Fruit fly (Drosophila melanogaster) whole organism, embryonic: ENCODE measurements around the gene iav.

Experiments used
- Abd-B ChIP-seq: fragments of 200-800 bp; sonication (Bioruptor generic); optimal IDR thresholded peaks from 2 replicates; lab custom pipeline; 2018; ENCODE audit warnings: missing biosample characterization, mild to moderate bottlenecking, missing genetic modification characterization, moderate library complexity
- C15 ChIP-seq: fragments of 200-800 bp; sonication (Bioruptor generic); IDR thresholded peaks from 3 replicates; pipeline ENCODE4 v1.3.6; 2022; ENCODE audit warnings: missing biosample characterization, missing genetic modification characterization
- CG3847 ChIP-seq: fragments of 200-800 bp; sonication (Bioruptor generic); IDR thresholded peaks from 2 replicates; pipeline ENCODE4 v1.3.6; 2022; ENCODE audit warnings: missing biosample characterization, missing genetic modification characterization
- Scr ChIP-seq: fragments of 200-800 bp; sonication (Bioruptor generic); IDR thresholded peaks from 2 replicates; pipeline ENCODE4 v1.3.6; 2022; ENCODE audit warnings: missing biosample characterization, missing genetic modification characterization; ENCODE audit not compliant: partially characterized antibody
- cg ChIP-seq: fragments of 200-800 bp; sonication (Bioruptor generic); optimal IDR thresholded peaks from 3 replicates; lab custom pipeline; 2019; ENCODE audit warnings: missing biosample characterization, mild to moderate bottlenecking, missing genetic modification characterization, moderate library complexity
- pan ChIP-seq, 4 experiments: fragments of >200 bp in 3 of 4; fragments of 200-800 bp in 1 of 4; sonication (Bioruptor generic) in 1 of 4; optimal IDR thresholded peaks in 3 of 4; IDR thresholded peaks in 1 of 4; 2 replicates each; pipeline versions ENCODE4 v1.3.6 to Lab custom; 2017 to 2022; ENCODE audit warnings: missing biosample characterization in 2 of 4, missing genetic modification characterization in 2 of 4, mixed read lengths in 1 of 4

DNA sequence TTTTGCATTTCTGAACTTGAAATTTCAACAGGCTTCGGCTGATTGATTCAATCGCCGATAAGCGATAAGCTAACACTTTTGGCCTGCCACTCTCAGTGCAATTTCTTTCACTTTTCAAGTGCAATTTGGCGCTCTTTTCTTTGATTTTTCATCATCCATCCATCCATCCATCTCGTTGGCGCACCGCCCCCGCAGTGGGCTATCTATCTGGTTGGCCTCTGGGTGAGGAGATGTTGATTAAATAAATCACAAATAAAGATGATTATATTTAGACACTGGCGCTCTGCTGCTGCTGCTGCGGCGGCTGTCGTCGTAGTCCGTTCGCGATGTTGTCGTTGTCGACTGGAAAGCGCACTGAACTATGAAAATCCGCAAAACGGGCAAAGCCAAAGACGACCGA lies 22.8 kb upstream of the iav start:
- TF ChIP-seq cg: no peak
- no peak for TF ChIP-seq Scr
- no peak for TF ChIP-seq Abd-B (GFP tag; lab: Kevin White, UChicago)
- no peak for TF ChIP-seq pan (optimal IDR thresholded peaks at IDR 0.05; lab: Kevin White, UChicago)
- TF ChIP-seq pan (GFP tag; optimal IDR thresholded peaks at IDR 0.05 in 1 of 2, IDR thresholded peaks at IDR 0.05 in 1 of 2): no peak
- no peak for TF ChIP-seq C15 (GFP tag; lab: Robert Waterston, UW)
- TF ChIP-seq CG3847 (GFP tag; lab: Robert Waterston, UW): no peak
